Fruit fly (Drosophila melanogaster): ENCODE measurements around the gene ppk21.

Gene ppk21

dm6 chr3R:29690539-29690852 is 25.9 kb downstream of the ppk21 start (continued):
- TF ChIP-seq Doc2 (GFP tag; IDR thresholded peaks at IDR 0.05) (no peak), CG16779 (GFP tag; IDR thresholded peaks at IDR 0.05) (no peak), ato (GFP tag; IDR thresholded peaks at IDR 0.05; ENCODE audit: partially characterized antibody) (no peak), HLH54F (GFP tag; optimal IDR thresholded peaks at IDR 0.05) (no peak), CG10366 (GFP tag; IDR thresholded peaks at IDR 0.05) (peak; percentile 22; the same call in 1 of the 2 replicates), CG7839 (tag; optimal IDR thresholded peaks at IDR 0.05) (peak; percentile 58), pum (GFP tag; optimal IDR thresholded peaks at IDR 0.05) (no peak), CG17359 (tag; optimal IDR thresholded peaks at IDR 0.05) (peak; percentile 61), vnd (GFP tag; IDR thresholded peaks at IDR 0.05; ENCODE audit: partially characterized antibody) (no peak), CG18011 (GFP tag; optimal IDR thresholded peaks at IDR 0.05) (no peak), Ets97D (GFP tag; optimal IDR thresholded peaks at IDR 0.05) (no peak), CG11085 (GFP tag; IDR thresholded peaks at IDR 0.05) (no peak), Dll (GFP tag; IDR thresholded peaks at IDR 0.05; ENCODE audit: partially characterized antibody) (no peak), gce (GFP tag; IDR thresholded peaks at IDR 0.05) (no peak), trem (tag; optimal IDR thresholded peaks at IDR 0.05) (peak; percentile 39), Doc3 (GFP tag; IDR thresholded peaks at IDR 0.05; ENCODE audit: partially characterized antibody) (no peak), CG6689 (GFP tag; IDR thresholded peaks at IDR 0.05) (peak; percentile 29; the same call in 1 of the 2 replicates), Side (GFP tag; optimal IDR thresholded peaks at IDR 0.05) (no peak), CG1024 (GFP tag; IDR thresholded peaks at IDR 0.05) (no peak), unc-4 (GFP tag; IDR thresholded peaks at IDR 0.05; ENCODE audit: partially characterized antibody) (no peak), CG18476 (GFP tag; optimal IDR thresholded peaks at IDR 0.05) (peak; percentile 2), dimm (GFP tag; IDR thresholded peaks at IDR 0.05) (no peak), YL-1 (GFP tag; optimal IDR thresholded peaks at IDR 0.05) (no peak), sc (optimal IDR thresholded peaks at IDR 0.05) (no peak), sc (GFP tag; optimal IDR thresholded peaks at IDR 0.05) (no peak), Rfx (GFP tag; IDR thresholded peaks at IDR 0.05) (no peak; the same call in 1 of the 2 replicates), Usf (GFP tag; optimal IDR thresholded peaks at IDR 0.05) (no peak), mirr (GFP tag; optimal IDR thresholded peaks at IDR 0.05) (no peak), ssp (GFP tag; IDR thresholded peaks at IDR 0.05) (no peak), Trl (optimal IDR thresholded peaks at IDR 0.05) (no peak), Trl (GFP tag; optimal IDR thresholded peaks at IDR 0.05) (no peak), CG14667 (GFP tag; IDR thresholded peaks at IDR 0.05) (0 out of 2 replicates have a peak, but pooled peaks have one; percentile 16), ken (GFP tag; IDR thresholded peaks at IDR 0.05) (no peak), Pdp1 (GFP tag; optimal IDR thresholded peaks at IDR 0.05) (peak in 1 of 2 experiments; percentile 11), slou (GFP tag; optimal IDR thresholded peaks at IDR 0.05) (no peak), aop (GFP tag; IDR thresholded peaks at IDR 0.05) (no peak), bigmax (GFP tag; optimal IDR thresholded peaks at IDR 0.05) (no peak), Tbp (GFP tag; optimal IDR thresholded peaks at IDR 0.05) (no peak), Hr3 (GFP tag; optimal IDR thresholded peaks at IDR 0.05) (peak; percentile 34), dan (GFP tag; IDR thresholded peaks at IDR 0.05) (no peak), CG31365 (tag; optimal IDR thresholded peaks at IDR 0.05) (no peak), CG10654 (GFP tag; optimal IDR thresholded peaks at IDR 0.05) (peak; percentile 4), D19A (tag; optimal IDR thresholded peaks at IDR 0.05) (no peak), Optix (GFP tag; IDR thresholded peaks at IDR 0.05) (no peak), odd (GFP tag; optimal IDR thresholded peaks at IDR 0.05) (no peak), sim (GFP tag; IDR thresholded peaks at IDR 0.05) (0 out of 2 replicates have a peak, but pooled peaks have one; percentile 44), CoRest (tag; optimal IDR thresholded peaks at IDR 0.05) (peak; percentile 48), Stat92E (GFP tag; optimal IDR thresholded peaks at IDR 0.05) (no peak), CG12155 (GFP tag; optimal IDR thresholded peaks at IDR 0.05) (no peak), CG43689 (GFP tag; IDR thresholded peaks at IDR 0.05) (peak; percentile 30; the same call in 1 of the 2 replicates), Hmx (GFP tag; optimal IDR thresholded peaks at IDR 0.05) (no peak), CG11456 (GFP tag; IDR thresholded peaks at IDR 0.05) (no peak), CG13894 (tag; optimal IDR thresholded peaks at IDR 0.05) (no peak)

Measured in whole organism, embryonic.